Worm (Caenorhabditis elegans) whole organism, young adult: ENCODE measurements around the gene F16G10.14.

Experiments
- B0035.1 ChIP-seq: sonication (generic microtip); optimal IDR thresholded peaks from 2 replicates; lab custom pipeline; 2016; ENCODE audit warnings: missing genetic modification characterization, mild to moderate bottlenecking, missing compliant biosample characterization, missing genotype, missing genetic modification reagents
- B0261.1 ChIP-seq: sonication (generic microtip); optimal IDR thresholded peaks from 2 replicates; lab custom pipeline; 2016; ENCODE audit warnings: mild to moderate bottlenecking, missing genetic modification characterization, moderate library complexity, missing compliant biosample characterization
- C06A6.2 ChIP-seq: fragments of 200-800 bp; sonication (Bioruptor generic); conservative IDR thresholded peaks from 2 replicates; pipeline ENCODE4 v1.3.6; 2022; ENCODE audit warnings: missing genetic modification characterization, missing compliant biosample characterization
- F10E7.11 ChIP-seq: sonication (generic microtip); optimal IDR thresholded peaks from 2 replicates; lab custom pipeline; 2017; ENCODE audit warnings: mild to moderate bottlenecking, missing genetic modification characterization, moderate library complexity, missing compliant biosample characterization
- F37B4.10 ChIP-seq: fragments of 200-800 bp; sonication (Bioruptor generic); IDR thresholded peaks from 2 replicates; pipeline ENCODE4 v1.3.6; 2022; ENCODE audit warnings: missing genetic modification characterization, missing compliant biosample characterization
- F39B2.1 ChIP-seq: fragments of 200-800 bp; sonication (Bioruptor generic); IDR thresholded peaks from 2 replicates; pipeline ENCODE4 v1.3.6; 2022; ENCODE audit warnings: missing genetic modification reagents, missing genetic modification characterization, missing compliant biosample characterization
- F49E8.2 ChIP-seq: sonication (generic microtip); optimal IDR thresholded peaks from 3 replicates; lab custom pipeline; 2017; ENCODE audit warnings: missing genetic modification characterization, mild to moderate bottlenecking, missing compliant biosample characterization, antibody characterized with exemption, moderate library complexity; ENCODE audit not compliant: insufficient read depth
- F52B5.7 ChIP-seq: sonication (generic microtip); optimal IDR thresholded peaks from 2 replicates; lab custom pipeline; 2016; ENCODE audit warnings: mild to moderate bottlenecking, missing genetic modification characterization, missing compliant biosample characterization
- K11D2.4 ChIP-seq: fragments of 200-800 bp; sonication (Bioruptor generic); IDR thresholded peaks from 2 replicates; pipeline ENCODE4 v1.3.6; 2022; ENCODE audit warnings: missing genetic modification reagents, missing genetic modification characterization, missing compliant biosample characterization
- Y53G8AR.9 ChIP-seq: fragments of 200-800 bp; sonication (Bioruptor generic); conservative IDR thresholded peaks from 2 replicates; pipeline ENCODE4 v1.3.6; 2022; ENCODE audit warnings: missing genetic modification reagents, missing genetic modification characterization, missing compliant biosample characterization
- akir-1 ChIP-seq: fragments of 200-800 bp; sonication (Bioruptor generic); optimal IDR thresholded peaks from 2 replicates; lab custom pipeline; 2018; ENCODE audit warnings: mild to moderate bottlenecking, missing genetic modification characterization, moderate library complexity, missing compliant biosample characterization
- atf-7 ChIP-seq: sonication (generic microtip); optimal IDR thresholded peaks from 2 replicates; lab custom pipeline; 2017; ENCODE audit warnings: mild to moderate bottlenecking, missing genetic modification characterization, missing compliant biosample characterization
- attf-5 ChIP-seq: fragments of 200-800 bp; sonication (Bioruptor generic); optimal IDR thresholded peaks from 2 replicates; lab custom pipeline; 2018; ENCODE audit warnings: mild to moderate bottlenecking, missing genetic modification characterization, missing compliant biosample characterization
- attf-6 ChIP-seq: fragments of 200-800 bp; sonication (Bioruptor generic); IDR thresholded peaks from 2 replicates; pipeline ENCODE4 v1.3.6; 2022; ENCODE audit warnings: missing genetic modification reagents, missing genetic modification characterization, missing compliant biosample characterization
- cebp-1 ChIP-seq, 2 experiments: fragments of 200-800 bp in 1 of 2; sonication (Bioruptor generic) in 1 of 2; sonication (generic microtip) in 1 of 2; IDR thresholded peaks in 1 of 2; optimal IDR thresholded peaks in 1 of 2; 2 replicates each; pipeline versions ENCODE4 v1.3.6 to Lab custom; 2017 to 2022; ENCODE audit warnings: missing compliant biosample characterization in 2 of 2, missing genetic modification characterization in 2 of 2, mild to moderate bottlenecking in 1 of 2, missing genetic modification reagents in 1 of 2, moderate library complexity in 1 of 2
- ceh-100 ChIP-seq: fragments of 200-800 bp; sonication (Bioruptor generic); IDR thresholded peaks from 2 replicates; pipeline ENCODE4 v1.3.6; 2022; ENCODE audit warnings: missing genetic modification reagents, missing genetic modification characterization, missing compliant biosample characterization
- ceh-27 ChIP-seq: fragments of 200-800 bp; sonication (Bioruptor generic); optimal IDR thresholded peaks from 2 replicates; lab custom pipeline; 2018; ENCODE audit warnings: mild to moderate bottlenecking, missing genetic modification characterization, moderate library complexity, missing compliant biosample characterization
- ceh-40 ChIP-seq: fragments of 200-800 bp; sonication (Bioruptor generic); IDR thresholded peaks from 2 replicates; pipeline ENCODE4 v1.3.6; 2022; ENCODE audit warnings: missing genetic modification characterization, missing compliant biosample characterization
- chd-7 ChIP-seq: sonication (generic microtip); optimal IDR thresholded peaks from 2 replicates; lab custom pipeline; 2016; ENCODE audit warnings: mild to moderate bottlenecking, missing genetic modification characterization, moderate library complexity, missing compliant biosample characterization
- dpff-1 ChIP-seq: sonication (generic microtip); optimal IDR thresholded peaks from 2 replicates; lab custom pipeline; 2017; ENCODE audit warnings: mild to moderate bottlenecking, missing genetic modification characterization, missing compliant biosample characterization
- egl-18 ChIP-seq: fragments of 200-800 bp; sonication (Bioruptor generic); IDR thresholded peaks from 2 replicates; pipeline ENCODE4 v1.3.6; 2022; ENCODE audit warnings: missing genetic modification reagents, missing genetic modification characterization, missing compliant biosample characterization
- ekl-4 ChIP-seq: fragments of 200-800 bp; sonication (Bioruptor generic); IDR thresholded peaks from 2 replicates; pipeline ENCODE4 v1.3.6; 2022; ENCODE audit warnings: missing genetic modification reagents, missing genetic modification characterization, missing compliant biosample characterization
- hsf-1 ChIP-seq: fragments of 200-800 bp; sonication (Bioruptor generic); IDR thresholded peaks from 2 replicates; pipeline ENCODE4 v1.3.6; 2022; ENCODE audit warnings: missing genetic modification reagents, missing genetic modification characterization, missing compliant biosample characterization
- let-526 ChIP-seq: fragments of 200-800 bp; sonication (Bioruptor generic); IDR thresholded peaks from 2 replicates; pipeline ENCODE4 v1.3.6; 2022; ENCODE audit warnings: missing genetic modification reagents, missing genetic modification characterization, missing compliant biosample characterization
- lin-54 ChIP-seq: fragments of 200-800 bp; sonication (Bioruptor generic); optimal IDR thresholded peaks from 2 replicates; lab custom pipeline; 2018; ENCODE audit warnings: mild to moderate bottlenecking, missing genetic modification characterization, missing compliant biosample characterization
- lir-1 ChIP-seq: fragments of 200-800 bp; sonication (Bioruptor generic); conservative IDR thresholded peaks from 2 replicates; pipeline ENCODE4 v1.3.6; 2022; ENCODE audit warnings: missing genetic modification reagents, missing genetic modification characterization, missing compliant biosample characterization
- mes-4 ChIP-seq: sonication (generic microtip); optimal IDR thresholded peaks from 2 replicates; lab custom pipeline; 2016; ENCODE audit warnings: missing genotype, missing genetic modification characterization, missing compliant biosample characterization
- nfya-1 ChIP-seq: sonication (generic microtip); optimal IDR thresholded peaks from 2 replicates; lab custom pipeline; 2017; ENCODE audit warnings: antibody characterized with exemption, missing compliant biosample characterization, missing genetic modification characterization, borderline replicate concordance; ENCODE audit not compliant: insufficient read depth
- nhr-80 ChIP-seq: sonication (generic microtip); optimal IDR thresholded peaks from 2 replicates; lab custom pipeline; 2016; ENCODE audit warnings: missing genetic modification characterization, missing compliant biosample characterization
- nhr-90 ChIP-seq: sonication (generic microtip); optimal IDR thresholded peaks from 2 replicates; lab custom pipeline; 2016; ENCODE audit warnings: missing genotype, mild to moderate bottlenecking, missing genetic modification characterization, missing compliant biosample characterization
- rec-8 ChIP-seq, 2 experiments: sonication (generic microtip); optimal IDR thresholded peaks; 2 replicates each; lab custom pipeline; 2016; ENCODE audit warnings: mild to moderate bottlenecking in 2 of 2, missing genetic modification characterization in 2 of 2, missing genetic modification reagents in 2 of 2, missing genotype in 2 of 2, missing biosample characterization in 1 of 2, missing compliant biosample characterization in 1 of 2, moderate library complexity in 1 of 2
- rpc-1 ChIP-seq, 2 experiments: fragments of 150-350 bp in 1 of 2; sonication (generic microtip) in 1 of 2; optimal IDR thresholded peaks; 2 replicates each; lab custom pipeline; 2014 to 2018; ENCODE audit warnings: missing biosample characterization in 1 of 2, missing genetic modification characterization in 1 of 2, missing genetic modification reagents in 1 of 2, missing genotype in 1 of 2
- sdz-38 ChIP-seq: sonication (generic microtip); optimal IDR thresholded peaks from 2 replicates; lab custom pipeline; 2016; ENCODE audit warnings: missing genotype, missing genetic modification characterization, missing compliant biosample characterization
- snpc-3.4 ChIP-seq: sonication (generic microtip); optimal IDR thresholded peaks from 2 replicates; lab custom pipeline; 2017; ENCODE audit warnings: missing genetic modification characterization, mild to moderate bottlenecking, missing compliant biosample characterization, antibody characterized with exemption, moderate library complexity, missing genotype, missing genetic modification reagents
- tbp1 ChIP-seq: fragments of 200-800 bp; sonication (Bioruptor generic); optimal IDR thresholded peaks from 2 replicates; lab custom pipeline; 2018; ENCODE audit warnings: mild to moderate bottlenecking, missing genetic modification characterization, missing compliant biosample characterization
- zfh-2 ChIP-seq: fragments of 200-800 bp; sonication (Bioruptor generic); conservative IDR thresholded peaks from 2 replicates; pipeline ENCODE4 v1.3.6; 2022; ENCODE audit warnings: missing genetic modification reagents, missing genetic modification characterization, missing compliant biosample characterization
- zim-3 ChIP-seq: sonication (generic microtip); optimal IDR thresholded peaks from 2 replicates; lab custom pipeline; 2017; ENCODE audit warnings: mild to moderate bottlenecking, missing genetic modification characterization, moderate library complexity, missing compliant biosample characterization
- ztf-18 ChIP-seq: sonication (generic microtip); optimal IDR thresholded peaks from 2 replicates; lab custom pipeline; 2016; ENCODE audit warnings: missing genotype, mild to moderate bottlenecking, missing genetic modification characterization, missing compliant biosample characterization
- ztf-28 ChIP-seq: fragments of 200-800 bp; sonication (Bioruptor generic); IDR thresholded peaks from 2 replicates; pipeline ENCODE4 v1.3.6; 2022; ENCODE audit warnings: missing genetic modification reagents, missing genetic modification characterization, missing compliant biosample characterization

F16G10.14 gene

DNA sequence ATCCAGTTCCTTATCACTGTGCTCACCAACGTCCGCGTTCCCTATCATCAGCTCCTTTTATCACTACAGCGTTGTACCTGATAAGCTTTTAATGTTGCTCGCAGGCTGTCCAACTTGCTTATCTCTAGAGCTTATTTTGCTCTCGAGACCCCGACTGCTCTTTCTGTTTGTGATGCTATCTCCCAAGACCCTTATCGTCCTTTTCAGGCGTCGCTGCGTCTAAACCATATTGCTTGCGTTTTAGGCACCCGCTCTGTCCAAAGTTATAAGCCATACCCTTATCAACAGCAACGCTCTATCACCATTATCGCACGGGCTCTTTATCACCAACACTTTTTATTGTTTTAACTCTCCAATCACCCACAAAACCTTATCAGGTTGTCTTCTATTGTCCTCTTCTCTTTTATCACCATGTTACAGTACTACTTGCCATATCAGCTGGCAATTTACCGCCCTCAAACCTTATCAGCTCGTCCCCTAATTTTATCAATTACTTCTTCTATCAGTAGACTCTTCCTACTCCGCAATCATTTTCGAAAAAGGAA lies 20.2 kb downstream of the F16G10.14 start (continued):
- TF ChIP-seq F37B4.10 (GFP tag; lab: Robert Waterston, UW): no peak
- peak; percentile 100 for TF ChIP-seq nhr-80 (tag; lab: Kevin White, UChicago)
- no peak for TF ChIP-seq mes-4 (tag; lab: Kevin White, UChicago)
- TF ChIP-seq rec-8 (tag; optimal IDR thresholded peaks at IDR 0.05; lab: Kevin White, UChicago): no peak
- peak; percentile 3 for TF ChIP-seq attf-5
- no peak for TF ChIP-seq hsf-1 (GFP tag; lab: Robert Waterston, UW)
- TF ChIP-seq akir-1 (GFP tag; lab: Kevin White, UChicago): no peak
- TF ChIP-seq nhr-90: peak; percentile 97
- TF ChIP-seq ceh-100 (GFP tag; lab: Robert Waterston, UW): no peak
- no peak for TF ChIP-seq dpff-1 (tag; lab: Kevin White, UChicago)
- peak; percentile 65 for TF ChIP-seq tbp1 (GFP tag; lab: Kevin White, UChicago)
- 0 out of 2 replicates have a peak, but pooled peaks have one; percentile 20 for TF ChIP-seq K11D2.4 (GFP tag; lab: Robert Waterston, UW)
- TF ChIP-seq F49E8.2 (tag; lab: Kevin White, UChicago): no peak
- TF ChIP-seq lir-1 (GFP tag; lab: Robert Waterston, UW): 0 out of 2 replicates have a peak, but pooled peaks have one; percentile 45
- no peak for TF ChIP-seq ekl-4 (GFP tag; lab: Robert Waterston, UW)
- 0 out of 2 replicates have a peak, but pooled peaks have one; percentile 55 for TF ChIP-seq Y53G8AR.9 (GFP tag; lab: Robert Waterston, UW)
- no peak for TF ChIP-seq attf-6 (GFP tag; lab: Robert Waterston, UW)
- no peak for TF ChIP-seq B0035.1 (tag; lab: Kevin White, UChicago)
- TF ChIP-seq nfya-1 (tag; lab: Kevin White, UChicago): no peak
- TF ChIP-seq B0261.1 (tag; lab: Kevin White, UChicago): no peak
- peak; percentile 12 for TF ChIP-seq ztf-18
- peak; percentile 61 for TF ChIP-seq C06A6.2
- TF ChIP-seq lin-54 (GFP tag; lab: Kevin White, UChicago): no peak
- TF ChIP-seq zim-3 (tag; lab: Kevin White, UChicago): no peak
- TF ChIP-seq zfh-2: no peak
- no peak for TF ChIP-seq F52B5.7
- TF ChIP-seq snpc-3.4: no peak
- TF ChIP-seq atf-7 (tag; lab: Kevin White, UChicago): peak; percentile 99
- 0 out of 2 replicates have a peak, but pooled peaks have one; percentile 2 for TF ChIP-seq ceh-40 (GFP tag; lab: Robert Waterston, UW)
- TF ChIP-seq chd-7: peak; percentile 31
- TF ChIP-seq ceh-27: no peak
- TF ChIP-seq ztf-28 (GFP tag; lab: Robert Waterston, UW): no peak
- TF ChIP-seq let-526 (GFP tag; lab: Robert Waterston, UW): 0 out of 2 replicates have a peak, but pooled peaks have one; percentile 17
- no peak for TF ChIP-seq F10E7.11
- TF ChIP-seq cebp-1 (GFP tag; IDR thresholded peaks at IDR 0.05; lab: Robert Waterston, UW): no peak
- TF ChIP-seq cebp-1 (tag; optimal IDR thresholded peaks at IDR 0.05; lab: Kevin White, UChicago): no peak
- TF ChIP-seq egl-18 (GFP tag; lab: Robert Waterston, UW): no peak
- no peak for TF ChIP-seq F39B2.1 (GFP tag; lab: Robert Waterston, UW)
- TF ChIP-seq rpc-1 (optimal IDR thresholded peaks at IDR 0.05; lab: Kevin White, UChicago): no peak
- TF ChIP-seq rpc-1 (tag; optimal IDR thresholded peaks at IDR 0.05; lab: Kevin White, UChicago): no peak
- no peak for TF ChIP-seq sdz-38 (tag; lab: Kevin White, UChicago)
